Worm (Caenorhabditis elegans) whole organism, L2 larva: ENCODE data around the gene oma-2.

Source experiments
- ZK546.5 ChIP-seq: sonication (generic microtip); optimal IDR thresholded peaks from 2 replicates; lab custom pipeline; 2017; ENCODE audit warnings: missing biosample characterization, missing genetic modification characterization
- blmp-1 ChIP-seq: sonication (generic microtip); optimal IDR thresholded peaks from 2 replicates; lab custom pipeline; 2017; ENCODE audit warnings: missing genetic modification characterization, mild to moderate bottlenecking, missing compliant biosample characterization, antibody characterized with exemption, moderate library complexity; ENCODE audit not compliant: insufficient read depth
- crh-2 ChIP-seq: sonication (generic microtip); optimal IDR thresholded peaks from 2 replicates; lab custom pipeline; 2017; ENCODE audit warnings: missing biosample characterization, missing genetic modification characterization
- dmd-4 ChIP-seq: sonication (generic microtip); optimal IDR thresholded peaks from 2 replicates; lab custom pipeline; 2017; ENCODE audit warnings: missing biosample characterization, missing genetic modification characterization
- egl-27 ChIP-seq: sonication (generic microtip); optimal IDR thresholded peaks from 3 replicates; lab custom pipeline; 2017; ENCODE audit warnings: missing biosample characterization, missing genetic modification reagents, missing genetic modification characterization
- elt-3 ChIP-seq: sonication (generic microtip); optimal IDR thresholded peaks from 2 replicates; lab custom pipeline; 2017; ENCODE audit warnings: missing biosample characterization, missing genetic modification characterization
- lin-11 ChIP-seq: fragments of 150-350 bp; sonication (generic microtip); optimal IDR thresholded peaks from 2 replicates; lab custom pipeline; 2014; ENCODE audit warnings: missing biosample characterization, missing genetic modification characterization, inconsistent platforms, mixed read lengths
- nhr-10 ChIP-seq: sonication (generic microtip); optimal IDR thresholded peaks from 2 replicates; lab custom pipeline; 2017; ENCODE audit warnings: missing biosample characterization, missing genetic modification characterization
- nhr-12 ChIP-seq: fragments of 150-350 bp; optimal IDR thresholded peaks from 2 replicates; lab custom pipeline; 2014; ENCODE audit warnings: missing biosample characterization, missing genetic modification characterization
- nhr-21 ChIP-seq: fragments of 150-350 bp; optimal IDR thresholded peaks from 2 replicates; lab custom pipeline; 2014; ENCODE audit warnings: missing biosample characterization, missing genetic modification characterization
- skn-1 ChIP-seq: sonication (generic microtip); optimal IDR thresholded peaks from 2 replicates; lab custom pipeline; 2017; ENCODE audit warnings: missing biosample characterization, missing genetic modification characterization
- ztf-11 ChIP-seq: sonication (generic microtip); optimal IDR thresholded peaks from 2 replicates; lab custom pipeline; 2017; ENCODE audit warnings: missing biosample characterization, missing genetic modification characterization

DNA sequence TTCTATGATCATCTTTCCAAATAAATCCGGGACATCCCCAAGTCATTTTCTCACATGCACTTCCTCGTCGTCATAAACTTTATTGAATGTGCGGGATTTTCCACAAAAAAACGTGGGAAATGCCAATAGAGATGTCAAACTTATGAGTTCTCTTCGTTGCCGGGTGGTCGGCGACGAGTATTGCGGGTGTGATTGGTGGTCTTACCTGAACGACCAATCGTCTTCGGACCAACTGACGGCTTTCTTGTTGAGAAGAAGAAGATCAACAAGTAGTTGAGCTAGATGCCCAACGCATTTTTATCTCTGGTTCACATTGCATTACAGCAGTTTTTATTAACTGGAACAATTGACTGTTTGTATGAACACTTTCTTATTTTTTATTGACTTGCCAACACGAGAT lies 34.1 kb upstream of the oma-2 start:
- TF ChIP-seq elt-3 (tag; lab: Kevin White, UChicago) = no peak
- no peak for TF ChIP-seq egl-27 (tag; lab: Kevin White, UChicago)
- TF ChIP-seq nhr-21 = no peak
- TF ChIP-seq dmd-4 (tag; lab: Kevin White, UChicago) = no peak
- no peak for TF ChIP-seq blmp-1 (tag; lab: Kevin White, UChicago)
- TF ChIP-seq nhr-10 (tag; lab: Kevin White, UChicago) = no peak
- no peak for TF ChIP-seq nhr-12
- no peak for TF ChIP-seq crh-2 (tag; lab: Kevin White, UChicago)
- TF ChIP-seq skn-1 (tag; lab: Kevin White, UChicago) = no peak
- TF ChIP-seq ztf-11 (tag; lab: Kevin White, UChicago) = no peak
- no peak for TF ChIP-seq ZK546.5 (tag; lab: Kevin White, UChicago)
- TF ChIP-seq lin-11 (tag; lab: Kevin White, UChicago) = no peak
